Fruit fly (Drosophila melanogaster) whole organism, embryonic: ENCODE data around the gene Trim9.
A peak's percentile ranks its signal among the peaks of the same experiment; 100 is the strongest.

ENCODE experiments used
- CG13894 ChIP-seq: fragments of 200-800 bp; sonication (Bioruptor generic); optimal IDR thresholded peaks from 3 replicates; lab custom pipeline; 2018; ENCODE audit warnings: missing biosample characterization, mild to moderate bottlenecking, missing genetic modification characterization, moderate library complexity
- CG14860 ChIP-seq: fragments of 200-800 bp; sonication (Bioruptor generic); IDR thresholded peaks from 3 replicates; pipeline ENCODE4 v1.3.6; 2022; ENCODE audit warnings: missing biosample characterization, missing genetic modification characterization; ENCODE audit not compliant: partially characterized antibody
- CG16813 ChIP-seq: fragments of 200-800 bp; sonication (Bioruptor generic); IDR thresholded peaks from 3 replicates; pipeline ENCODE4 v1.3.6; 2022; ENCODE audit warnings: missing biosample characterization, missing genetic modification characterization; ENCODE audit not compliant: partially characterized antibody
- CG1792 ChIP-seq: fragments of 200-800 bp; sonication (Bioruptor generic); optimal IDR thresholded peaks from 2 replicates; lab custom pipeline; 2016; ENCODE audit warnings: missing biosample characterization, missing genetic modification characterization
- CG18476 ChIP-seq: fragments of 200-800 bp; sonication (Bioruptor generic); optimal IDR thresholded peaks from 2 replicates; lab custom pipeline; 2016; ENCODE audit warnings: missing biosample characterization, mild to moderate bottlenecking, missing genetic modification characterization
- CG2199 ChIP-seq: fragments of 200-800 bp; sonication (Bioruptor generic); IDR thresholded peaks from 3 replicates; pipeline ENCODE4 v1.3.6; 2022; ENCODE audit warnings: missing biosample characterization, missing genetic modification characterization
- CG30431 ChIP-seq: fragments of 200-800 bp; sonication (Bioruptor generic); optimal IDR thresholded peaks from 2 replicates; lab custom pipeline; 2017; ENCODE audit warnings: missing biosample characterization, missing genetic modification characterization
- CG4360 ChIP-seq: fragments of 200-800 bp; sonication (Bioruptor generic); IDR thresholded peaks from 2 replicates; pipeline ENCODE4 v1.3.6; 2022; ENCODE audit warnings: missing biosample characterization, missing genetic modification characterization
- CG43689 ChIP-seq: fragments of 200-800 bp; sonication (Bioruptor generic); IDR thresholded peaks from 2 replicates; pipeline ENCODE4 v1.3.6; 2022; ENCODE audit warnings: missing biosample characterization, missing genetic modification characterization
- CG5180 ChIP-seq: fragments of 200-800 bp; sonication (Bioruptor generic); optimal IDR thresholded peaks from 3 replicates; lab custom pipeline; 2017; ENCODE audit warnings: missing biosample characterization, missing genetic modification characterization, mild to moderate bottlenecking, moderate library complexity, missing genetic modification reagents
- CG6791 ChIP-seq: fragments of 200-800 bp; sonication (Bioruptor generic); IDR thresholded peaks from 3 replicates; pipeline ENCODE4 v1.3.6; 2022; ENCODE audit warnings: missing biosample characterization, missing genetic modification characterization; ENCODE audit not compliant: partially characterized antibody
- D ChIP-seq, 2 experiments: fragments of 200-800 bp in 1 of 2; fragments of >200 bp in 1 of 2; sonication (Bioruptor generic) in 1 of 2; optimal IDR thresholded peaks; 2 replicates in 1 of 2; 3 replicates in 1 of 2; lab custom pipeline; 2017; ENCODE audit warnings: mild to moderate bottlenecking in 1 of 2, missing biosample characterization in 1 of 2, missing genetic modification characterization in 1 of 2, missing genetic modification reagents in 1 of 2
- D19A ChIP-seq: fragments of 200-800 bp; optimal IDR thresholded peaks from 3 replicates; lab custom pipeline; 2019; ENCODE audit warnings: missing biosample characterization, mild to moderate bottlenecking, missing genetic modification characterization, moderate library complexity
- Deaf1 ChIP-seq: fragments of 200-800 bp; optimal IDR thresholded peaks from 3 replicates; lab custom pipeline; 2019; ENCODE audit warnings: missing biosample characterization, mild to moderate bottlenecking, missing genetic modification characterization, moderate library complexity
- Dip3 ChIP-seq: fragments of 200-800 bp; sonication (Bioruptor generic); optimal IDR thresholded peaks from 3 replicates; lab custom pipeline; 2016; ENCODE audit warnings: missing biosample characterization, missing genetic modification characterization
- Ets65A ChIP-seq: fragments of 200-800 bp; sonication (Bioruptor generic); peaks from one replicate; lab custom pipeline; 2016; ENCODE audit warnings: missing biosample characterization, missing genetic modification characterization
- HLHmδ ChIP-seq: fragments of 200-800 bp; sonication (Bioruptor generic); optimal IDR thresholded peaks from 2 replicates; lab custom pipeline; 2018; ENCODE audit warnings: missing biosample characterization, mild to moderate bottlenecking, missing genetic modification characterization, moderate library complexity
- Hmr ChIP-seq: fragments of 200-800 bp; sonication (Bioruptor generic); optimal IDR thresholded peaks from 3 replicates; lab custom pipeline; 2017; ENCODE audit warnings: mild to moderate bottlenecking, missing biosample characterization, missing genetic modification reagents, missing genetic modification characterization
- Kr ChIP-seq: fragments of 200-800 bp; sonication (Bioruptor generic); optimal IDR thresholded peaks from 2 replicates; lab custom pipeline; 2017; ENCODE audit warnings: missing biosample characterization, mild to moderate bottlenecking, missing genetic modification characterization
- Mad ChIP-seq: fragments of 200-800 bp; sonication (Bioruptor generic); optimal IDR thresholded peaks from 2 replicates; lab custom pipeline; 2016; ENCODE audit warnings: missing biosample characterization, missing genetic modification characterization
- Med ChIP-seq: fragments of 200-800 bp; sonication (Bioruptor generic); peaks from one replicate; lab custom pipeline; 2016; ENCODE audit warnings: missing biosample characterization, missing genetic modification characterization, mild to moderate bottlenecking, inconsistent platforms, moderate library complexity
- NC2β ChIP-seq: fragments of 200-800 bp; sonication (Bioruptor generic); optimal IDR thresholded peaks from 2 replicates; lab custom pipeline; 2016; ENCODE audit warnings: missing biosample characterization, missing genetic modification characterization
- NFAT ChIP-seq: fragments of 200-800 bp; sonication (Bioruptor generic); IDR thresholded peaks from 2 replicates; pipeline ENCODE4 v1.3.6; 2022; ENCODE audit warnings: missing biosample characterization, missing genetic modification characterization
- al ChIP-seq: fragments of 200-800 bp; sonication (Bioruptor generic); IDR thresholded peaks from 2 replicates; pipeline ENCODE4 v1.3.6; 2022; ENCODE audit warnings: missing biosample characterization, missing genetic modification characterization
- crol ChIP-seq: fragments of 200-800 bp; sonication (Bioruptor generic); IDR thresholded peaks from 2 replicates; pipeline ENCODE4 v1.3.6; 2022; ENCODE audit warnings: missing biosample characterization, missing genetic modification characterization
- en ChIP-seq: fragments of 200-800 bp; sonication (Bioruptor generic); optimal IDR thresholded peaks from 2 replicates; lab custom pipeline; 2016; ENCODE audit warnings: missing biosample characterization, missing genetic modification characterization
- h ChIP-seq: fragments of >200 bp; optimal IDR thresholded peaks from 2 replicates; lab custom pipeline; 2017
- hth ChIP-seq: fragments of >200 bp; optimal IDR thresholded peaks from 2 replicates; lab custom pipeline; 2017; ENCODE audit warnings: inconsistent platforms
- kni ChIP-seq: fragments of 200-800 bp; sonication (Bioruptor generic); optimal IDR thresholded peaks from 3 replicates; lab custom pipeline; 2017; ENCODE audit warnings: mild to moderate bottlenecking, missing biosample characterization, missing genetic modification reagents, missing genetic modification characterization
- lbe ChIP-seq: fragments of 200-800 bp; sonication (Bioruptor generic); optimal IDR thresholded peaks from 2 replicates; lab custom pipeline; 2016; ENCODE audit warnings: missing biosample characterization, mild to moderate bottlenecking, missing genetic modification characterization
- lov ChIP-seq, 2 experiments: fragments of 200-800 bp in 1 of 2; fragments of >200 bp in 1 of 2; sonication (Bioruptor generic) in 1 of 2; IDR thresholded peaks in 1 of 2; optimal IDR thresholded peaks in 1 of 2; 2 replicates in 1 of 2; 3 replicates in 1 of 2; pipeline versions ENCODE4 v1.3.6 to Lab custom; 2017 to 2022; ENCODE audit warnings: missing biosample characterization in 1 of 2, missing genetic modification characterization in 1 of 2
- nom ChIP-seq: fragments of 200-800 bp; sonication (Bioruptor generic); optimal IDR thresholded peaks from 2 replicates; lab custom pipeline; 2017; ENCODE audit warnings: missing biosample characterization, missing genetic modification characterization, mild to moderate bottlenecking, moderate library complexity, missing genetic modification reagents
- oc ChIP-seq: fragments of 200-800 bp; sonication (Bioruptor generic); optimal IDR thresholded peaks from 2 replicates; lab custom pipeline; 2018; ENCODE audit warnings: missing biosample characterization, mild to moderate bottlenecking, missing genetic modification characterization, moderate library complexity
- org-1 ChIP-seq: fragments of 200-800 bp; sonication (Bioruptor generic); optimal IDR thresholded peaks from 2 replicates; lab custom pipeline; 2017; ENCODE audit warnings: missing biosample characterization, missing genetic modification characterization
- pros ChIP-seq: fragments of 200-800 bp; sonication (Bioruptor generic); optimal IDR thresholded peaks from 3 replicates; lab custom pipeline; 2019; ENCODE audit warnings: missing biosample characterization, mild to moderate bottlenecking, missing genetic modification characterization, moderate library complexity
- sd ChIP-seq: fragments of 200-800 bp; sonication (Bioruptor generic); optimal IDR thresholded peaks from 3 replicates; lab custom pipeline; 2018; ENCODE audit warnings: missing biosample characterization, mild to moderate bottlenecking, missing genetic modification characterization, moderate library complexity
- sens ChIP-seq: fragments of 200-800 bp; sonication (Bioruptor generic); peaks from one replicate; lab custom pipeline; 2016; ENCODE audit warnings: missing biosample characterization, missing genetic modification characterization
- sug ChIP-seq: fragments of 200-800 bp; optimal IDR thresholded peaks from 2 replicates; lab custom pipeline; 2019; ENCODE audit warnings: missing biosample characterization, mild to moderate bottlenecking, missing genetic modification characterization, moderate library complexity
- trem ChIP-seq: fragments of 200-800 bp; optimal IDR thresholded peaks from 3 replicates; lab custom pipeline; 2019; ENCODE audit warnings: missing biosample characterization, mild to moderate bottlenecking, missing genetic modification characterization, moderate library complexity
- twi ChIP-seq: fragments of 200-800 bp; optimal IDR thresholded peaks from 2 replicates; lab custom pipeline; 2019; ENCODE audit warnings: missing biosample characterization, mild to moderate bottlenecking, missing genetic modification characterization, moderate library complexity
- zen ChIP-seq: fragments of 200-800 bp; sonication (Bioruptor generic); optimal IDR thresholded peaks from 3 replicates; lab custom pipeline; 2018; ENCODE audit warnings: missing biosample characterization, mild to moderate bottlenecking, missing genetic modification characterization, moderate library complexity
- zen2 ChIP-seq: fragments of 200-800 bp; sonication (Bioruptor generic); IDR thresholded peaks from 3 replicates; pipeline ENCODE4 v1.3.6; 2022; ENCODE audit warnings: missing biosample characterization, missing genetic modification characterization; ENCODE audit not compliant: partially characterized antibody

The Trim9 gene

DNA sequence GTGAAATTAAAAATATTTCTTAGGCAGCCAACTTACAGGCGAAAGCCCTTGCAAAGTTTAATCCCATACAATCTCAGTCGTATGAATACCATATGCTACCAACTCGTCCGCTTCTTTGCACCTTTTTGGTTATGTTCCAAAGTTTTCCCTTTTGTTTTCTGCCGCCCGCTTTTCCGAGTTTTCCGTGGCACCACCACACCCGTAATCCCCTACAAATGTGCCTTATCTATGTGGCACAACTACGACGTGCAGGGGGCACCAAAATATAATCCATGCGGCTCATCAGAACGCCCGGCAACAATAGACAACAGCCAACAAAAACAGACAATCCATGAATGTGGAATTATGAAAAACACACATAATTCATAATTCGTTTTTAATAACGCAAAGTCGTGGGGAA, 63.0 kb downstream of the Trim9 start:
- TF ChIP-seq CG43689 (GFP tag; lab: Robert Waterston, UW) (no peak), CG1792 (GFP tag; lab: Kevin White, UChicago) (no peak), CG16813 (no peak), Dip3 (GFP tag; lab: Kevin White, UChicago) (no peak), NFAT (GFP tag; lab: Robert Waterston, UW) (no peak), Mad (GFP tag; lab: Kevin White, UChicago) (no peak), oc (peak; percentile 61), crol (GFP tag; lab: Robert Waterston, UW) (peak; percentile 69; the same call in 1 of the 2 replicates), D (optimal IDR thresholded peaks at IDR 0.05; lab: Kevin White, UChicago) (no peak), D (GFP tag; optimal IDR thresholded peaks at IDR 0.05; lab: Kevin White, UChicago) (no peak), h (lab: Kevin White, UChicago) (no peak), CG30431 (GFP tag; lab: Kevin White, UChicago) (no peak), nom (GFP tag; lab: Kevin White, UChicago) (no peak), CG14860 (GFP tag; lab: Robert Waterston, UW) (0 out of 3 replicates have a peak, but pooled peaks have one; percentile 17), CG2199 (GFP tag; lab: Robert Waterston, UW) (peak; percentile 62; the same call in 1 of the 3 replicates), Deaf1 (tag; lab: Kevin White, UChicago) (no peak)

- TF ChIP-seq NC2β (GFP tag; lab: Kevin White, UChicago) = no peak
- peak; percentile 98 for TF ChIP-seq pros (GFP tag; lab: Kevin White, UChicago)
- no peak for TF ChIP-seq zen2 (GFP tag; lab: Robert Waterston, UW)
- peak; percentile 41 for TF ChIP-seq HLHmδ (GFP tag; lab: Kevin White, UChicago)
- TF ChIP-seq D19A (tag; lab: Kevin White, UChicago) = peak; percentile 4
- TF ChIP-seq CG18476 = peak; percentile 7
- TF ChIP-seq sens (GFP tag; lab: Kevin White, UChicago) = peak; percentile 55
- TF ChIP-seq trem (tag; lab: Kevin White, UChicago) = no peak
- TF ChIP-seq lov (optimal IDR thresholded peaks at IDR 0.05; lab: Kevin White, UChicago) = no peak
- no peak for TF ChIP-seq lov (GFP tag; IDR thresholded peaks at IDR 0.05; lab: Robert Waterston, UW)
- peak; percentile 16 for TF ChIP-seq hth
- TF ChIP-seq sd (tag; lab: Kevin White, UChicago) = peak; percentile 22
- TF ChIP-seq org-1 = no peak
- peak; percentile 63 for TF ChIP-seq Kr (GFP tag; lab: Kevin White, UChicago)
- TF ChIP-seq CG13894 (tag; lab: Kevin White, UChicago) = peak; percentile 7
- no peak for TF ChIP-seq lbe (GFP tag; lab: Kevin White, UChicago)
- TF ChIP-seq kni = peak; percentile 71
- peak; percentile 69 for TF ChIP-seq zen
- TF ChIP-seq sug (tag; lab: Kevin White, UChicago) = no peak
- TF ChIP-seq twi = peak; percentile 84
- peak; percentile 61; the same call in 1 of the 3 replicates for TF ChIP-seq CG2199 (GFP tag; lab: Robert Waterston, UW)
- 0 out of 3 replicates have a peak, but pooled peaks have one; percentile 27 for TF ChIP-seq CG6791
These were observed 64.1 kb downstream of the Trim9 start for dm6 chr2L:10608662-10609262.

- TF ChIP-seq CG2199 (GFP tag; lab: Robert Waterston, UW) (0 out of 3 replicates have a peak, but pooled peaks have one; percentile 23), al (GFP tag; lab: Robert Waterston, UW) (no peak), Med (peak; percentile 15), CG13894 (tag; lab: Kevin White, UChicago) (peak; percentile 37), CG5180 (peak; percentile 49), CG4360 (peak; percentile 74), Ets65A (GFP tag; lab: Kevin White, UChicago) (no peak), en (GFP tag; lab: Kevin White, UChicago) (no peak), Hmr (no peak)
These were observed 68.4 kb downstream of the Trim9 start for dm6 chr2L:10613104-10613503.
